Worm (Caenorhabditis elegans) whole organism, L2 larva: ENCODE data around the gene xpf-1.

Source experiments
- C34F6.9 ChIP-seq: fragments of 150-350 bp; optimal IDR thresholded peaks from 2 replicates; lab custom pipeline; 2014; ENCODE audit warnings: missing biosample characterization, missing genetic modification characterization
- R02D3.7 ChIP-seq: fragments of 150-350 bp; optimal IDR thresholded peaks from 2 replicates; lab custom pipeline; 2014; ENCODE audit warnings: missing biosample characterization, missing genetic modification characterization
- Y55F3AM.14 ChIP-seq: fragments of 200-800 bp; sonication (Bioruptor generic); optimal IDR thresholded peaks from 2 replicates; lab custom pipeline; 2018; ENCODE audit warnings: mild to moderate bottlenecking, missing genetic modification characterization, missing compliant biosample characterization
- ZK546.5 ChIP-seq: sonication (generic microtip); optimal IDR thresholded peaks from 2 replicates; lab custom pipeline; 2017; ENCODE audit warnings: missing biosample characterization, missing genetic modification characterization
- ama-1 ChIP-seq: fragments of 150-350 bp; optimal IDR thresholded peaks from 2 replicates; lab custom pipeline; 2018; ENCODE audit warnings: inconsistent platforms
- blmp-1 ChIP-seq: sonication (generic microtip); optimal IDR thresholded peaks from 2 replicates; lab custom pipeline; 2017; ENCODE audit warnings: missing genetic modification characterization, mild to moderate bottlenecking, missing compliant biosample characterization, antibody characterized with exemption, moderate library complexity; ENCODE audit not compliant: insufficient read depth
- crh-2 ChIP-seq: sonication (generic microtip); optimal IDR thresholded peaks from 2 replicates; lab custom pipeline; 2017; ENCODE audit warnings: missing biosample characterization, missing genetic modification characterization
- dmd-4 ChIP-seq: sonication (generic microtip); optimal IDR thresholded peaks from 2 replicates; lab custom pipeline; 2017; ENCODE audit warnings: missing biosample characterization, missing genetic modification characterization
- elt-3 ChIP-seq: sonication (generic microtip); optimal IDR thresholded peaks from 2 replicates; lab custom pipeline; 2017; ENCODE audit warnings: missing biosample characterization, missing genetic modification characterization
- fos-1 ChIP-seq: fragments of 150-350 bp; optimal IDR thresholded peaks from 2 replicates; lab custom pipeline; 2014; ENCODE audit warnings: missing biosample characterization, missing genetic modification characterization
- gmeb-1 ChIP-seq: fragments of 150-350 bp; optimal IDR thresholded peaks from 2 replicates; lab custom pipeline; 2014; ENCODE audit warnings: missing biosample characterization, missing genetic modification characterization
- lin-13 ChIP-seq: fragments of 150-350 bp; optimal IDR thresholded peaks from 2 replicates; lab custom pipeline; 2014; ENCODE audit warnings: missing biosample characterization, missing genetic modification reagents, missing genetic modification characterization
- lsy-2 ChIP-seq, 2 experiments: fragments of 150-350 bp in 1 of 2; sonication (generic microtip) in 1 of 2; optimal IDR thresholded peaks; 2 replicates each; lab custom pipeline; 2014 to 2017; ENCODE audit warnings: missing biosample characterization in 2 of 2, missing genetic modification characterization in 2 of 2
- mdl-1 ChIP-seq, 2 experiments: fragments of 150-350 bp in 1 of 2; sonication (generic microtip) in 1 of 2; optimal IDR thresholded peaks; 2 replicates each; lab custom pipeline; 2017; ENCODE audit warnings: missing biosample characterization in 2 of 2, missing genetic modification characterization in 2 of 2
- nhr-11 ChIP-seq: fragments of 150-350 bp; optimal IDR thresholded peaks from 2 replicates; lab custom pipeline; 2014; ENCODE audit warnings: missing biosample characterization, missing genetic modification characterization
- nhr-129 ChIP-seq: fragments of 150-350 bp; optimal IDR thresholded peaks from 2 replicates; lab custom pipeline; 2014; ENCODE audit warnings: missing biosample characterization, missing genetic modification characterization
- nhr-23 ChIP-seq: fragments of 150-350 bp; optimal IDR thresholded peaks from 2 replicates; lab custom pipeline; 2014; ENCODE audit warnings: missing biosample characterization, missing genetic modification reagents, missing genetic modification characterization
- nhr-25 ChIP-seq: fragments of 150-350 bp; sonication (generic microtip); optimal IDR thresholded peaks from 3 replicates; lab custom pipeline; 2014; ENCODE audit warnings: missing biosample characterization, missing genetic modification characterization
- nhr-6 ChIP-seq: fragments of 150-350 bp; optimal IDR thresholded peaks from 2 replicates; lab custom pipeline; 2014; ENCODE audit warnings: missing biosample characterization, missing genetic modification characterization
- sem-4 ChIP-seq: fragments of 150-350 bp; optimal IDR thresholded peaks from 2 replicates; lab custom pipeline; 2014; ENCODE audit warnings: missing biosample characterization, missing genetic modification reagents, missing genetic modification characterization
- skn-1 ChIP-seq: sonication (generic microtip); optimal IDR thresholded peaks from 2 replicates; lab custom pipeline; 2017; ENCODE audit warnings: missing biosample characterization, missing genetic modification characterization
- sma-3 ChIP-seq: sonication (generic microtip); optimal IDR thresholded peaks from 2 replicates; lab custom pipeline; 2016; ENCODE audit warnings: missing genetic modification reagents, missing genetic modification characterization, missing compliant biosample characterization
- unc-55 ChIP-seq: fragments of 150-350 bp; sonication (generic microtip); optimal IDR thresholded peaks from 3 replicates; lab custom pipeline; 2014; ENCODE audit warnings: missing biosample characterization, missing genetic modification reagents, missing genetic modification characterization
- unc-62 ChIP-seq: fragments of 150-350 bp; optimal IDR thresholded peaks from 2 replicates; lab custom pipeline; 2014; ENCODE audit warnings: missing biosample characterization, missing genetic modification reagents, missing genetic modification characterization
- zag-1 ChIP-seq: fragments of 150-350 bp; optimal IDR thresholded peaks from 2 replicates; lab custom pipeline; 2014; ENCODE audit warnings: missing biosample characterization, missing genetic modification characterization
- ztf-11 ChIP-seq: sonication (generic microtip); optimal IDR thresholded peaks from 2 replicates; lab custom pipeline; 2017; ENCODE audit warnings: missing biosample characterization, missing genetic modification characterization
- ztf-4 ChIP-seq: fragments of 150-350 bp; optimal IDR thresholded peaks from 2 replicates; lab custom pipeline; 2014; ENCODE audit warnings: missing biosample characterization, missing genetic modification characterization

xpf-1 gene

DNA sequence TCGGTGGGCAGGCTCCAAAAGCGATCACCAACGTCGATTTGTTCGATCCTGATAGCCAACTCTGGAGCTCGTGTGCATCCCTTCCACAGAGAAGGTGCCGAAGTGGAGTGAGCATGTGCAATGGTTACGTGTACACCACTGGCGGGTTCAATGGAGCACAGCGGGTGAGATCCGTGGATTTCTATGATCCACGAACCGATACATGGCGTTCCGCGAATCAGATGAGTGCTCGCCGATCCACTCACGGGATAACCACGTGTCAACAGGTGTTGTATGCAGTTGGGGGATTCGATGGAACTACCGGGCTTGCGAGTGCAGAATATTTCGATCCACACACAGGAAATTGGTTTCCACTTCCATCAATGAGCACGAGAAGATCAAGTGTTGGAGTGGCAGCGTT lies 5.1 kb upstream of the xpf-1 start:
- no peak for TF ChIP-seq R02D3.7 (tag; lab: Kevin White, UChicago)
- TF ChIP-seq ama-1 (lab: Kevin White, UChicago) = no peak
- no peak for TF ChIP-seq nhr-11 (tag; lab: Kevin White, UChicago)
- no peak for TF ChIP-seq ZK546.5 (tag; lab: Kevin White, UChicago)
- TF ChIP-seq ztf-4 (tag; lab: Kevin White, UChicago) = no peak
- TF ChIP-seq Y55F3AM.14 = no peak

DNA sequence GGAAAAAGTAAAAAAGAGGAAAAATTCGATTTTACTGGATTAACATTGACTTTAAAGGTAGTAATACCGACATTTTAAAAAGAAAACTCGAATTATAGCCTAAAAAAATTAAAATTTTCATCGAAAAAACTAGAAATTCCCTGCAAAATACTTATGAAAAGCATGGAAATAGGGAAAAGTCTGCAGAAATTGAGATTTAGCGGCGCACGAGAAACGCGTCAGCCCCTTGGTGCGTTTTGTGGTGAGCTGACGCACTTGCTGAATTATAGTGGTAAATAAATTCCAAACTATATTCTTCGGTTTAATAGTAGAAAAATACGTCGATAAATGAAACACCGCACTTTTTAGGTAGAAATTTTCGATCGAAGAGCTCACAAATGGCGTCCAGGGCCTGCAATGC lies 1.5 kb upstream of the xpf-1 start:
- peak; percentile 50 for TF ChIP-seq unc-55 (GFP tag; lab: Kevin White, UChicago)
- peak; percentile 8 for TF ChIP-seq nhr-25 (tag; lab: Kevin White, UChicago)
- TF ChIP-seq lsy-2 (tag; optimal IDR thresholded peaks at IDR 0.05; lab: Kevin White, UChicago) = peak in 1 of 2 experiments; percentile 56
- no peak for TF ChIP-seq sem-4 (tag; lab: Kevin White, UChicago)
- peak; percentile 44 for TF ChIP-seq C34F6.9 (tag; lab: Kevin White, UChicago)
- TF ChIP-seq zag-1 (tag; lab: Kevin White, UChicago) = no peak
- no peak for TF ChIP-seq ama-1 (lab: Kevin White, UChicago)
- peak; percentile 2 for TF ChIP-seq fos-1 (tag; lab: Kevin White, UChicago)
- TF ChIP-seq crh-2 = peak; percentile 27
- TF ChIP-seq nhr-129 (tag; lab: Kevin White, UChicago) = peak; percentile 42
- TF ChIP-seq gmeb-1 (tag; lab: Kevin White, UChicago) = peak; percentile 16

DNA sequence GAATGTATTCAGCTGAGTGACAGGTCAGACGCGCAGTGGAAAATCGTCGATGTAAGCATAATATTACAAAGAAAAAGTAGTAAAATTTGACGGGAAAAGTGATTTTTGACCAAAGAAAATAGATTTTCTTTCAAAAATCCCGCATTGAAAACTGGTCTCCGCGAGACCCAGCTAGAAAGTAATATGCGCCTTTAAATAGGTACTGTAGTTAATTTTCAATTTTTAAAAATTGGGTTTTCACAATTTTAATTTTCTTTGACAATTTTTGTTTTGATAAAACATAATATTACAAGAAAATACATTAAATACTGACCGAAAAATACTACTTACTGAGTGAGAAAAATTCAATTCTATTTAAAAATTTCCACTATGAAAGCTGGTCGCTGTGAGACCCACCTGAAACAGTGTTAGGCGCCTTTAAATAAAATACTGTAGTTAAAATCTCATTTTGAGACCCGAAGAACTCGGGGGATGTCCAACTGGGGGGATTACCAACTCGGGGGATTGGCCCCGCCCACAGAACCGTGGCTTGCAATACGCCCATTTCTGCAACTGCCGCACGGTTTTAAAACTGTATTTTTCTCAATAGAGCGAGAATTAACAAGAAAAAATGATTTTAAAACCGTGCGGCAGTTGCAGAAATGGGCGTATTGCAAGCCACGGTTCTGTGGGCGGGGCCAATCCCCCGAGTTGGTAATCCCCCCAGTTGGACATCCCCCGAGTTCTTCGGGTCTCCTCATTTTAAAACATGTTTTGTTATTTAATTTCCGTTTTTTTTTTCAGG lies 618 bp upstream of the xpf-1 start, which contains the start of gene tars-1:
Gene tars-1 (minus strand): TSS at position 497 of the 784 bp plus-strand sequence.
- TF ChIP-seq sma-3 (GFP tag; lab: Kevin White, UChicago) = peak; percentile 3

DNA sequence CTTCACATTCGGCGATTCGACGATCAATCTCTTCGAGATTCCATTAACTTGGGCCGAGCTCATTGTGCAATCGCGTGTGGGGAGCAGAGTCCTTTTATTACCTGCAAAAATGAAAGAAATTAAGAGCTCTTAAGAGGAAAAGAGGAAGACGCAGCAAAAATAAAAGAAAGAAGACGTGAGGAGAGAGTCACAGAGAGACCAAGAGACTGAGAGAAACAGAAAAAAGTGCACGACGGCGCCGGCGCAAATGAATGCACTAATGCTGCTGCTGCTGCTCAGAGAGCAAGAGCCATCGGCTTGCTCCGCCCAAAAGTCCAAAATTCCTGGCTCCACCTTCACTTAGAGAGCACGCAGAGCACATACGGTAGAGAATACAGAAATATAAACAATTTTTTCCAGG lies 4.2 kb downstream of the xpf-1 start, which contains the start of gene inos-1:
Gene inos-1 (minus strand): TSS at position 101 of the 400 bp plus-strand sequence.
- no peak for TF ChIP-seq nhr-6 (tag; lab: Kevin White, UChicago)
- TF ChIP-seq unc-55 (GFP tag; lab: Kevin White, UChicago) = peak; percentile 8
- TF ChIP-seq nhr-11 (tag; lab: Kevin White, UChicago) = no peak
- TF ChIP-seq unc-62 (GFP tag; lab: Kevin White, UChicago) = no peak
- no peak for TF ChIP-seq lsy-2 (tag; optimal IDR thresholded peaks at IDR 0.05; lab: Kevin White, UChicago)
- TF ChIP-seq nhr-23 (tag; lab: Kevin White, UChicago) = no peak
- TF ChIP-seq ZK546.5 (tag; lab: Kevin White, UChicago) = no peak
- TF ChIP-seq, all 48 proteins: peak for 1

DNA sequence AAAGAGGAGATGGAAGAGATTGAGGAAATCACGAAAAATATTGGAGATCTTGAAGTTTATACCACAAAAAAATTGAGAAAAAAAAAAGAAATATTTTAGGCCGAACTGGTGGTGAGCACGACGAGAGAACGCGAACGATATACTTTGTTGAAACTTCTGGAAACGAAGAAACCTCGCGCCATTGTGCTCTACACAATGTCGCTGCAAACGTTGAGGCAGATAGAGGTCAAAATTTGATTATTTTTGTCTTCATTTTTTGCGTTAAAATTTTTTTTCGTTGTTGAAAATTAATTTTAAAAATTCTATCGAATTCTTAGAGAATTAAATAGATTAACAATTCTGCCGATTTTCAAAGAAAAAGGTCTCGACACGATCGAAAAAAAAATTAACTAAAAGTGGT lies 4.7 kb downstream of the xpf-1 start:
- TF ChIP-seq C34F6.9 (tag; lab: Kevin White, UChicago) = no peak
- no peak for TF ChIP-seq lsy-2 (tag; optimal IDR thresholded peaks at IDR 0.05; lab: Kevin White, UChicago)
- TF ChIP-seq ztf-11 (tag; lab: Kevin White, UChicago) = no peak
- TF ChIP-seq sem-4 (tag; lab: Kevin White, UChicago) = no peak
- no peak for TF ChIP-seq lin-13 (GFP tag; lab: Kevin White, UChicago)
- no peak for TF ChIP-seq nhr-25 (tag; lab: Kevin White, UChicago)
- TF ChIP-seq skn-1 (tag; lab: Kevin White, UChicago) = no peak
- no peak for TF ChIP-seq elt-3 (tag; lab: Kevin White, UChicago)
- no peak for TF ChIP-seq ztf-4 (tag; lab: Kevin White, UChicago)
- TF ChIP-seq gmeb-1 (tag; lab: Kevin White, UChicago) = no peak
- TF ChIP-seq mdl-1 (tag; optimal IDR thresholded peaks at IDR 0.05; lab: Kevin White, UChicago) = no peak

DNA sequence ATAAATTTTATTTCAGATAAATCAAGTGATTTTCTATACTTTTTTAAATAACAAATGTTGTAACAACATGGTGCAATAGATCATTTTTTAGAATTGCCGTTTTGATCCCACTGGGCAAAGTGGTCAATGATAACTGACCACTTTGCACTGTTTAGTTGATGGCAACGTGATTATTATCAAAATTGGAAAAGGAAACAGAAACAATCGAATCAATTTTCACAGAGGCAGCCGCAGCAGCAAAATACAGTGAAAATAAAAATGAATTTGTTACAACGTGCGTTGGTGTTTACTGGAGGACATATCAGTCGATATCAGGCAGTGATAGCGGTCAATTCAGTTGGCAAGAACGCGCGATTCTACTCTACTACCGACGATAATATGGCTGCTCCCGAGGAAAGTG lies 9.8 kb downstream of the xpf-1 start, which contains the start of gene VF13D12L.3:
Gene VF13D12L.3 (plus strand): TSS at position 223 of the 400 bp plus-strand sequence.
- no peak for TF ChIP-seq dmd-4 (tag; lab: Kevin White, UChicago)
- peak; percentile 2 for TF ChIP-seq blmp-1 (tag; lab: Kevin White, UChicago)
- TF ChIP-seq, all 48 proteins: peak for 1
